Worm (Caenorhabditis elegans): ENCODE results near the gene T24H7.9.

Gene T24H7.9

DNA sequence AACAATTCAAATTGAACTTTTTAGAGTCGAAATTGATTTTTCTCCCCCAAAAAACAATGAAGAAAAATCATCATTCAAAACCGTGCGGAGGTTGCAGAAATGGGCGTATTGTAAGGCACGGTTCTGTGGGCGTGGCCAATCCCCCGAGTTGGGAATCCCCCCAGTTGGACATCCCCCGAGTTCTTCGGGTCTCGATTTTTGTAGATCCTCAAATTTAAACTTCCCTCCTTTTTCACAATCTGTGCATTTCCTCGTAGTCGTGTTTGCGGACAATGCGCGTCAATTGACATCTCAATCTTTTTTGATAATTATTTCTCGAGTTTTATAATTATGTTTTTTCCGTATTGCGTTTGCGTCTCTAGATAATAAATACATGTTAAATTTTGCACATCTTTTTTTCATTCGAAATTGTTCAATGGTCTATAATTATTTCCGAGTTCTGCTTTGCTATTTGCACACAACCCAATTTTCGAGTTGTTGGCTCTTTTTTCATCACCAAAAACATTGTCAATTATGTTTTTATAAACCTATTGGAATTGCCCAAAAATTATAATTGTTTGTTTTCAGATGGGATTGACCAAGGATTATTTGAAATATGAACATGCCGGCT, 34.6 kb upstream of the T24H7.9 start, which contains the start of gene F13H8.2:
Gene F13H8.2, plus strand, starts transcription at position 560 of the 610 bp plus-strand sequence.
- TF ChIP-seq mab-5 (tag; optimal IDR thresholded peaks at IDR 0.05) = no peak
- TF ChIP-seq pha-4 (tag; optimal IDR thresholded peaks at IDR 0.05) = peak; percentile 59
- no peak for TF ChIP-seq lin-32 (GFP tag; optimal IDR thresholded peaks at IDR 0.05)
- no peak for TF ChIP-seq unc-62 (GFP tag; optimal IDR thresholded peaks at IDR 0.05)
- TF ChIP-seq snpc-4 (tag; optimal IDR thresholded peaks at IDR 0.05) = no peak
- TF ChIP-seq ceh-39 (tag; optimal IDR thresholded peaks at IDR 0.05) = peak; percentile 31
- TF ChIP-seq nhr-2 (tag; optimal IDR thresholded peaks at IDR 0.05) = no peak
- TF ChIP-seq lin-13 (tag; optimal IDR thresholded peaks at IDR 0.05) = peak; percentile 60
- no peak for TF ChIP-seq nhr-76 (tag; optimal IDR thresholded peaks at IDR 0.05)
- TF ChIP-seq ceh-83 (GFP tag; optimal IDR thresholded peaks at IDR 0.05) = no peak
- no peak for TF ChIP-seq ztf-11 (tag; optimal IDR thresholded peaks at IDR 0.05)
- no peak for TF ChIP-seq nhr-12 (tag; optimal IDR thresholded peaks at IDR 0.05)
- peak; percentile 4 for TF ChIP-seq ceh-43 (GFP tag; optimal IDR thresholded peaks at IDR 0.05)
- TF ChIP-seq zip-8 (tag; optimal IDR thresholded peaks at IDR 0.05) = no peak
- TF ChIP-seq mls-2 (tag; optimal IDR thresholded peaks at IDR 0.05) = peak; percentile 9
- TF ChIP-seq hlh-1 (tag; optimal IDR thresholded peaks at IDR 0.05) = no peak
- TF ChIP-seq flh-1 (GFP tag; optimal IDR thresholded peaks at IDR 0.05) = no peak
- peak; percentile 77 for TF ChIP-seq lsy-2 (tag; optimal IDR thresholded peaks at IDR 0.05)
- TF ChIP-seq M03D4.4 (tag; optimal IDR thresholded peaks at IDR 0.05) = no peak
- no peak for TF ChIP-seq unc-39 (tag; optimal IDR thresholded peaks at IDR 0.05)
- no peak for TF ChIP-seq bed-3 (GFP tag; optimal IDR thresholded peaks at IDR 0.05)
- peak; percentile 31 for TF ChIP-seq mep-1 (tag; optimal IDR thresholded peaks at IDR 0.05)
- peak; percentile 12 for TF ChIP-seq sptf-1 (tag; optimal IDR thresholded peaks at IDR 0.05)
- peak; percentile 27 for TF ChIP-seq unc-120 (tag; optimal IDR thresholded peaks at IDR 0.05; ENCODE audit: poor library complexity, severe bottlenecking)
- no peak for TF ChIP-seq blmp-1 (tag; optimal IDR thresholded peaks at IDR 0.05)
- no peak for TF ChIP-seq drap-1 (GFP tag; optimal IDR thresholded peaks at IDR 0.05)
- TF ChIP-seq elt-3 (tag; optimal IDR thresholded peaks at IDR 0.05) = no peak
- TF ChIP-seq elt-1 (tag; optimal IDR thresholded peaks at IDR 0.05; ENCODE audit: borderline replicate concordance, insufficient read depth) = no peak
- no peak for TF ChIP-seq nhr-28 (tag; optimal IDR thresholded peaks at IDR 0.05)
- peak; percentile 12 for TF ChIP-seq cnd-1 (tag; optimal IDR thresholded peaks at IDR 0.05)
- peak; percentile 44 for TF ChIP-seq nhr-237 (tag; optimal IDR thresholded peaks at IDR 0.05)
- no peak for TF ChIP-seq ham-2 (GFP tag; optimal IDR thresholded peaks at IDR 0.05)
- no peak for TF ChIP-seq tbx-8 (GFP tag; optimal IDR thresholded peaks at IDR 0.05)
- peak; percentile 93 for TF ChIP-seq ces-1 (GFP tag; optimal IDR thresholded peaks at IDR 0.05)
- no peak for TF ChIP-seq sem-2 (GFP tag; optimal IDR thresholded peaks at IDR 0.05)

DNA sequence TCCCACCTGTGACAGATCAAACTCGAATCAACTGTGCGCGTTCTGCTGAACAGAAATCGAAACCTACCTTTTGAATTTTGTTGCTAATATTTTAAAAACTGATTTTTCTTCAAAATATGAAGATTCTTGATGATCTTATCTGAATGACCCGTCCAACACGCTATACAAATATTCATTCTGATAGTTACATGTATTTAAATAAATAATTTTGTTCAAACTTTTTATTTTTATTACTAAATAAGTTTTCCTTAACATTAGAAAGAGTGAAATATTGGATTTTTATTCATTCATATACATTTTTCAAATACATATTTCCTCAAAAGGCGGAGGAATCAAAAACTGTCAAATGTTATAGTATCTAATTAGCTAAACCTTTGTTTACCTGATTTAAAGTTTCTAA, 32.7 kb upstream of the T24H7.9 start, which contains the start of gene F13H8.8:
Gene F13H8.8, minus strand, starts transcription at position 101 of the 400 bp plus-strand sequence.
- TF ChIP-seq elt-3 (tag; optimal IDR thresholded peaks at IDR 0.05) = no peak

DNA sequence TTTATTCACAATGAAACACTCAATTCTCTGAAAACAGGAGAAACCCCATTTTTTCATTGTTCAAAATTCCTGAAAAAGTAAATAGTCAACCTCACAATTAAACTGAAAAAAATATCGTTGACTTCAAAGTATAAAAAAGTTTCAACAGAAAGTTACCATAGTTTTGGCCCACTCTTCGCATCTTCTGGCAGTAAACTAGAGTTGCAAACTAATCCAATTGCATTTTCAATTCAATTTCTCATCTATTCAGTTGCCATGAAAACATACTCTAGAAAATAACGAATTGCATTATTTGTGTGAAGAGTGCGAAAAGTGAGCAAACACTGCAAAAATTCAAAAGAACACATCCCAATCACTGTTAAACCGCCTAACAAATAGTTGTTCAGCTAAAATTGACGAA, 28.4 kb upstream of the T24H7.9 start, which contains the start of gene F13H8.3:
Gene F13H8.3, plus strand, starts transcription at position 301 of the 400 bp plus-strand sequence.
- no peak for TF ChIP-seq snpc-4 (tag; optimal IDR thresholded peaks at IDR 0.05)
- TF ChIP-seq bed-3 (GFP tag; optimal IDR thresholded peaks at IDR 0.05) = no peak
- TF ChIP-seq unc-120 (tag; optimal IDR thresholded peaks at IDR 0.05; ENCODE audit: poor library complexity, severe bottlenecking) = no peak
- no peak for TF ChIP-seq zip-8 (tag; optimal IDR thresholded peaks at IDR 0.05)
- no peak for TF ChIP-seq pha-4 (tag; optimal IDR thresholded peaks at IDR 0.05)

DNA sequence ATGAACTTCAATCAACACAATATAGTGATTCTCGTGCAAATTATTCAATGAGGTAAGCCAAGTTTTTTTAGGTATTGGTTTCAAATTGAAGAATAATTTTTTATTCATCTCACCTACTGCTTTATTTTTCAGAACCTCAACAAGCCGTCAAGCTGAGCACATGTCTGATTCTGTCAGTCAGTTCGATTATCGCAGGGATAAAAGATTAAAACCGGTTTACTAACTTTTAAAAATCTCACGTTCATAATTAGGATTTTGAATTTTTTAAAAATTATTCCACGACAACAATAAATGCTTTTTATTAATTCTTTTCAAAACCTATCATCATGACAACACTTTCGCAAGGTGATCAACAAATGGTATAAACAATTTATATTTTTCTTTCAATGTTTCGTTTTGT, 26.9 kb upstream of the T24H7.9 start, which contains the start of gene F13H8.12:
Gene F13H8.12, plus strand, starts transcription at position 301 of the 400 bp plus-strand sequence.
- no peak for TF ChIP-seq ztf-11 (tag; optimal IDR thresholded peaks at IDR 0.05)
- TF ChIP-seq unc-120 (tag; optimal IDR thresholded peaks at IDR 0.05; ENCODE audit: poor library complexity, severe bottlenecking) = no peak
- no peak for TF ChIP-seq lin-13 (tag; optimal IDR thresholded peaks at IDR 0.05)
